Fruit fly (Drosophila melanogaster): ENCODE measurements around the gene ApepP.

- no peak for TF ChIP-seq CTCF (optimal IDR thresholded peaks at IDR 0.05)
- TF ChIP-seq CG8478 (optimal IDR thresholded peaks at IDR 0.05): no peak
These were observed 49.1 kb downstream of the ApepP start, which contains the start of gene CG6012 for dm6 chr2L:16861126-16861525.
